Worm (Caenorhabditis elegans) whole organism, L4 larva: ENCODE data around the gene srh-213.
"Not testable (repeated sequence)": the region's sequence is repeated elsewhere in the genome, so short reads cannot be mapped to it uniquely, and the experiment has no call there.

Source experiments
- F49E8.2 ChIP-seq: sonication (generic microtip); optimal IDR thresholded peaks from 2 replicates; lab custom pipeline; 2016; ENCODE audit warnings: missing compliant biosample characterization, mild to moderate bottlenecking, missing genetic modification characterization, borderline replicate concordance
- fos-1 ChIP-seq: fragments of 150-350 bp; optimal IDR thresholded peaks from 2 replicates; lab custom pipeline; 2014; ENCODE audit warnings: missing biosample characterization, missing genetic modification characterization
- lir-3 ChIP-seq: sonication (generic microtip); optimal IDR thresholded peaks from 2 replicates; lab custom pipeline; 2016; ENCODE audit warnings: mild to moderate bottlenecking, missing genetic modification characterization, missing compliant biosample characterization
- mdl-1 ChIP-seq, 2 experiments: fragments of 150-350 bp in 1 of 2; sonication (generic microtip) in 1 of 2; optimal IDR thresholded peaks; 2 replicates each; lab custom pipeline; 2014 to 2017; ENCODE audit warnings: missing biosample characterization in 2 of 2, missing genetic modification characterization in 2 of 2
- nhr-11 ChIP-seq: fragments of 150-350 bp; optimal IDR thresholded peaks from 2 replicates; lab custom pipeline; 2014; ENCODE audit warnings: missing biosample characterization, missing genetic modification characterization
- nhr-237 ChIP-seq: sonication (generic microtip); optimal IDR thresholded peaks from 2 replicates; lab custom pipeline; 2017; ENCODE audit warnings: missing biosample characterization, missing genetic modification characterization
- nhr-42 ChIP-seq: fragments of 200-800 bp; sonication (Bioruptor generic); IDR thresholded peaks from 2 replicates; pipeline ENCODE4 v1.3.6; 2022; ENCODE audit warnings: missing genetic modification characterization, missing compliant biosample characterization
- unc-62 ChIP-seq, 3 experiments: fragments of 150-350 bp in 1 of 3; sonication (generic microtip); optimal IDR thresholded peaks in 2 of 3; peaks in 1 of 3; 1 replicate in 1 of 3; 2 replicates in 2 of 3; lab custom pipeline; 2014 to 2017; ENCODE audit warnings: missing biosample characterization in 3 of 3, missing genetic modification characterization in 3 of 3, missing genetic modification reagents in 3 of 3, missing genotype in 1 of 3

ce11 chrV:3572408-3572807 is 22.4 kb downstream of the srh-213 start, which contains the start of gene F40C5.1:
- not testable (repeated sequence) for TF ChIP-seq lir-3 (tag; lab: Kevin White, UChicago); fos-1 (tag; lab: Kevin White, UChicago); unc-62 (GFP tag; optimal IDR thresholded peaks at IDR 0.05 in 1 of 2; lab: Kevin White, UChicago); unc-62 (tag; optimal IDR thresholded peaks at IDR 0.05; lab: Kevin White, UChicago); nhr-42 (GFP tag; lab: Robert Waterston, UW); nhr-11 (tag; lab: Kevin White, UChicago); F49E8.2; mdl-1 (tag; optimal IDR thresholded peaks at IDR 0.05; lab: Kevin White, UChicago); nhr-237 (tag; lab: Kevin White, UChicago)
